Fruit fly (Drosophila melanogaster) whole organism, embryonic: ENCODE data around the gene CG10300.

ENCODE experiments used
- BEAF-32 ChIP-seq: fragments of 200-800 bp; sonication (Bioruptor generic); optimal IDR thresholded peaks from 3 replicates; lab custom pipeline; 2017; ENCODE audit warnings: missing biosample characterization, missing genetic modification characterization, mild to moderate bottlenecking, moderate library complexity, missing genetic modification reagents
- Bdp1 ChIP-seq: fragments of 200-800 bp; sonication (Bioruptor generic); optimal IDR thresholded peaks from 3 replicates; lab custom pipeline; 2016; ENCODE audit warnings: missing biosample characterization, missing genetic modification characterization
- CG10565 ChIP-seq: fragments of 200-800 bp; sonication (Bioruptor generic); optimal IDR thresholded peaks from 3 replicates; lab custom pipeline; 2016; ENCODE audit warnings: missing biosample characterization, mild to moderate bottlenecking, missing genetic modification characterization
- CG11696 ChIP-seq: fragments of 200-800 bp; sonication (Bioruptor generic); IDR thresholded peaks from 2 replicates; pipeline ENCODE4 v1.3.6; 2022; ENCODE audit warnings: missing biosample characterization, missing genetic modification characterization
- CG12155 ChIP-seq: fragments of 200-800 bp; sonication (Bioruptor generic); optimal IDR thresholded peaks from 3 replicates; lab custom pipeline; 2016; ENCODE audit warnings: missing biosample characterization, missing genetic modification characterization
- CG14441 ChIP-seq: fragments of 200-800 bp; sonication (Bioruptor generic); IDR thresholded peaks from 2 replicates; pipeline ENCODE4 v1.3.6; 2022; ENCODE audit warnings: missing biosample characterization, missing genetic modification characterization
- CG17385 ChIP-seq: fragments of 200-800 bp; sonication (Bioruptor generic); optimal IDR thresholded peaks from 3 replicates; lab custom pipeline; 2018; ENCODE audit warnings: missing biosample characterization, mild to moderate bottlenecking, missing genetic modification characterization
- CG17802 ChIP-seq: fragments of 200-800 bp; sonication (Bioruptor generic); optimal IDR thresholded peaks from 2 replicates; lab custom pipeline; 2018; ENCODE audit warnings: missing biosample characterization, mild to moderate bottlenecking, missing genetic modification characterization, moderate library complexity
- CG31388 ChIP-seq: fragments of 200-800 bp; sonication (Bioruptor generic); optimal IDR thresholded peaks from 2 replicates; lab custom pipeline; 2016; ENCODE audit warnings: missing biosample characterization, missing genetic modification characterization
- CG3163 ChIP-seq: fragments of 200-800 bp; sonication (Bioruptor generic); optimal IDR thresholded peaks from 3 replicates; lab custom pipeline; 2016; ENCODE audit warnings: missing biosample characterization, missing genetic modification characterization
- CG34422 ChIP-seq: fragments of 200-800 bp; sonication (Bioruptor generic); IDR thresholded peaks from 3 replicates; pipeline ENCODE4 v1.3.6; 2022; ENCODE audit warnings: missing biosample characterization, missing genetic modification characterization
- CG3726 ChIP-seq: fragments of 200-800 bp; sonication (Bioruptor generic); IDR thresholded peaks from 3 replicates; pipeline ENCODE4, ENCODE4 v1.3.6; 2022; ENCODE audit warnings: missing biosample characterization, missing genetic modification characterization
- CG6175 ChIP-seq: fragments of 200-800 bp; sonication (Bioruptor generic); IDR thresholded peaks from 3 replicates; pipeline ENCODE4 v1.3.6; 2022; ENCODE audit warnings: missing biosample characterization, missing genetic modification characterization
- CG6272 ChIP-seq: fragments of 200-800 bp; sonication (Bioruptor generic); IDR thresholded peaks from 2 replicates; pipeline ENCODE4 v1.3.6; 2022; ENCODE audit warnings: missing biosample characterization, missing genetic modification characterization
- CG8944 ChIP-seq: fragments of 200-800 bp; sonication (Bioruptor generic); optimal IDR thresholded peaks from 3 replicates; lab custom pipeline; 2016; ENCODE audit warnings: missing biosample characterization, missing genetic modification characterization
- CG9609 ChIP-seq: fragments of 200-800 bp; sonication (Bioruptor generic); optimal IDR thresholded peaks from 3 replicates; lab custom pipeline; 2016; ENCODE audit warnings: missing biosample characterization, missing genetic modification characterization
- CG9797 ChIP-seq: fragments of 200-800 bp; sonication (Bioruptor generic); optimal IDR thresholded peaks from 3 replicates; lab custom pipeline; 2018; ENCODE audit warnings: missing biosample characterization, mild to moderate bottlenecking, missing genetic modification characterization
- CG9932 ChIP-seq: fragments of 200-800 bp; sonication (Bioruptor generic); IDR thresholded peaks from 2 replicates; pipeline ENCODE4 v1.3.6; 2022; ENCODE audit warnings: missing biosample characterization, missing genetic modification characterization
- Dfd ChIP-seq, 2 experiments: fragments of >200 bp; optimal IDR thresholded peaks; 2 replicates each; lab custom pipeline; 2017; ENCODE audit warnings: missing biosample characterization in 2 of 2, missing genetic modification characterization in 2 of 2
- E2f2 ChIP-seq: fragments of 200-800 bp; sonication (Bioruptor generic); IDR thresholded peaks from 2 replicates; pipeline ENCODE4 v1.3.6; 2022; ENCODE audit warnings: missing biosample characterization, missing genetic modification characterization
- Fer2 ChIP-seq: fragments of 200-800 bp; sonication (Bioruptor generic); optimal IDR thresholded peaks from 2 replicates; lab custom pipeline; 2018; ENCODE audit warnings: missing biosample characterization, mild to moderate bottlenecking, missing genetic modification characterization, moderate library complexity
- Hmr ChIP-seq: fragments of 200-800 bp; sonication (Bioruptor generic); optimal IDR thresholded peaks from 3 replicates; lab custom pipeline; 2017; ENCODE audit warnings: mild to moderate bottlenecking, missing biosample characterization, missing genetic modification reagents, missing genetic modification characterization
- Lpt ChIP-seq: fragments of >200 bp; optimal IDR thresholded peaks from 2 replicates; lab custom pipeline; 2018; ENCODE audit warnings: missing biosample characterization, missing genetic modification characterization
- MTF-1 ChIP-seq: fragments of 200-800 bp; sonication (Bioruptor generic); optimal IDR thresholded peaks from 2 replicates; lab custom pipeline; 2018; ENCODE audit warnings: missing biosample characterization, mild to moderate bottlenecking, missing genetic modification characterization, borderline replicate concordance
- Mad ChIP-seq: fragments of 200-800 bp; sonication (Bioruptor generic); optimal IDR thresholded peaks from 2 replicates; lab custom pipeline; 2016; ENCODE audit warnings: missing biosample characterization, missing genetic modification characterization
- Meics ChIP-seq: fragments of 200-800 bp; sonication (Bioruptor generic); optimal IDR thresholded peaks from 2 replicates; lab custom pipeline; 2017; ENCODE audit warnings: missing biosample characterization, mild to moderate bottlenecking, missing genetic modification characterization
- Myb ChIP-seq: fragments of 200-800 bp; sonication (Bioruptor generic); optimal IDR thresholded peaks from 2 replicates; lab custom pipeline; 2016; ENCODE audit warnings: missing biosample characterization, missing genetic modification characterization
- Pdp1 ChIP-seq, 2 experiments: fragments of 200-800 bp; sonication (Bioruptor generic); optimal IDR thresholded peaks; 3 replicates each; lab custom pipeline; 2016; ENCODE audit warnings: missing biosample characterization in 2 of 2, missing genetic modification characterization in 2 of 2, mild to moderate bottlenecking in 1 of 2, moderate library complexity in 1 of 2
- Side ChIP-seq: fragments of 200-800 bp; sonication (Bioruptor generic); optimal IDR thresholded peaks from 2 replicates; lab custom pipeline; 2016; ENCODE audit warnings: missing biosample characterization, missing genetic modification characterization
- dimm ChIP-seq: fragments of 200-800 bp; sonication (Bioruptor generic); IDR thresholded peaks from 2 replicates; pipeline ENCODE4 v1.3.6; 2022; ENCODE audit warnings: missing biosample characterization, missing genetic modification characterization
- dmrt11E ChIP-seq: fragments of 200-800 bp; sonication (Bioruptor generic); optimal IDR thresholded peaks from 3 replicates; lab custom pipeline; 2018; ENCODE audit warnings: missing biosample characterization, mild to moderate bottlenecking, missing genetic modification characterization, moderate library complexity
- fd96Cb ChIP-seq: fragments of 200-800 bp; sonication (Bioruptor generic); optimal IDR thresholded peaks from 2 replicates; lab custom pipeline; 2018; ENCODE audit warnings: missing biosample characterization, mild to moderate bottlenecking, missing genetic modification characterization, moderate library complexity
- gem ChIP-seq: fragments of 200-800 bp; sonication (Bioruptor generic); optimal IDR thresholded peaks from 2 replicates; lab custom pipeline; 2019; ENCODE audit warnings: missing biosample characterization, mild to moderate bottlenecking, missing genetic modification characterization, moderate library complexity
- gfzf ChIP-seq: fragments of 200-800 bp; sonication (Bioruptor generic); optimal IDR thresholded peaks from 2 replicates; lab custom pipeline; 2016; ENCODE audit warnings: missing biosample characterization, mild to moderate bottlenecking, missing genetic modification characterization, moderate library complexity
- hkb ChIP-seq, 2 experiments: fragments of 200-800 bp in 1 of 2; fragments of >200 bp in 1 of 2; sonication (Bioruptor generic) in 1 of 2; IDR thresholded peaks in 1 of 2; optimal IDR thresholded peaks in 1 of 2; 2 replicates each; pipeline versions ENCODE4 v1.3.6 to Lab custom; 2017 to 2022; ENCODE audit warnings: missing biosample characterization in 1 of 2, missing genetic modification characterization in 1 of 2
- lov ChIP-seq, 2 experiments: fragments of 200-800 bp in 1 of 2; fragments of >200 bp in 1 of 2; sonication (Bioruptor generic) in 1 of 2; IDR thresholded peaks in 1 of 2; optimal IDR thresholded peaks in 1 of 2; 2 replicates in 1 of 2; 3 replicates in 1 of 2; pipeline versions ENCODE4 v1.3.6 to Lab custom; 2017 to 2022; ENCODE audit warnings: missing biosample characterization in 1 of 2, missing genetic modification characterization in 1 of 2
- nau ChIP-seq: fragments of 200-800 bp; sonication (Bioruptor generic); optimal IDR thresholded peaks from 3 replicates; lab custom pipeline; 2017; ENCODE audit warnings: missing biosample characterization, mild to moderate bottlenecking, missing genetic modification characterization, missing genetic modification reagents
- pan ChIP-seq, 4 experiments: fragments of >200 bp in 3 of 4; fragments of 200-800 bp in 1 of 4; sonication (Bioruptor generic) in 1 of 4; optimal IDR thresholded peaks in 3 of 4; IDR thresholded peaks in 1 of 4; 2 replicates each; pipeline versions ENCODE4 v1.3.6 to Lab custom; 2017 to 2022; ENCODE audit warnings: missing biosample characterization in 2 of 4, missing genetic modification characterization in 2 of 4, mixed read lengths in 1 of 4
- peb ChIP-seq: fragments of 200-800 bp; sonication (Bioruptor generic); IDR thresholded peaks from 2 replicates; pipeline ENCODE4 v1.3.6; 2022; ENCODE audit warnings: missing biosample characterization, missing genetic modification characterization
- pita ChIP-seq: fragments of 200-800 bp; sonication (Bioruptor generic); optimal IDR thresholded peaks from 2 replicates; lab custom pipeline; 2017; ENCODE audit warnings: missing biosample characterization, mild to moderate bottlenecking, missing genetic modification characterization
- prd ChIP-seq, 3 experiments: fragments of >200 bp in 2 of 3; fragments of 200-800 bp in 1 of 3; sonication (Bioruptor generic) in 1 of 3; optimal IDR thresholded peaks in 2 of 3; IDR thresholded peaks in 1 of 3; 2 replicates in 2 of 3; 3 replicates in 1 of 3; pipeline versions ENCODE4 v1.3.6 to Lab custom; 2017 to 2022; ENCODE audit warnings: missing biosample characterization in 1 of 3, missing genetic modification characterization in 1 of 3
- schlank ChIP-seq: fragments of 200-800 bp; sonication (Bioruptor generic); optimal IDR thresholded peaks from 2 replicates; lab custom pipeline; 2018; ENCODE audit warnings: missing biosample characterization, mild to moderate bottlenecking, missing genetic modification characterization
- sens ChIP-seq: fragments of 200-800 bp; sonication (Bioruptor generic); peaks from one replicate; lab custom pipeline; 2016; ENCODE audit warnings: missing biosample characterization, missing genetic modification characterization
- slbo ChIP-seq: fragments of 200-800 bp; sonication (Bioruptor generic); IDR thresholded peaks from 2 replicates; pipeline ENCODE4 v1.3.6; 2022; ENCODE audit warnings: missing biosample characterization, missing genetic modification characterization
- stwl ChIP-seq: fragments of 200-800 bp; sonication (Bioruptor generic); optimal IDR thresholded peaks from 3 replicates; lab custom pipeline; 2018; ENCODE audit warnings: missing biosample characterization, mild to moderate bottlenecking, missing genetic modification characterization, moderate library complexity
- tin ChIP-seq: fragments of 200-800 bp; sonication (Bioruptor generic); optimal IDR thresholded peaks from 3 replicates; lab custom pipeline; 2016; ENCODE audit warnings: missing biosample characterization, missing genetic modification characterization
- toy ChIP-seq: fragments of 200-800 bp; sonication (Bioruptor generic); IDR thresholded peaks from 2 replicates; pipeline ENCODE4 v1.3.6; 2022; ENCODE audit warnings: missing biosample characterization, missing genetic modification characterization
- usp ChIP-seq: fragments of >200 bp; optimal IDR thresholded peaks from 2 replicates; lab custom pipeline; 2017; ENCODE audit warnings: missing biosample characterization, missing genetic modification characterization
- zen ChIP-seq: fragments of 200-800 bp; sonication (Bioruptor generic); optimal IDR thresholded peaks from 3 replicates; lab custom pipeline; 2018; ENCODE audit warnings: missing biosample characterization, mild to moderate bottlenecking, missing genetic modification characterization, moderate library complexity
- zf30C ChIP-seq: fragments of 200-800 bp; sonication (Bioruptor generic); optimal IDR thresholded peaks from 3 replicates; lab custom pipeline; 2018; ENCODE audit warnings: missing biosample characterization, mild to moderate bottlenecking, missing genetic modification characterization

The CG10300 gene

dm6 chr3R:23721936-23722335, 10.6 kb downstream of the CG10300 start (continued):
- no peak for TF ChIP-seq gfzf (GFP tag; lab: Kevin White, UChicago)
- TF ChIP-seq CG6272 (GFP tag; lab: Robert Waterston, UW), result no peak
- peak; percentile 64 for TF ChIP-seq zen (tag; lab: Kevin White, UChicago)
- TF ChIP-seq CG8944 (GFP tag; lab: Kevin White, UChicago), result no peak
- TF ChIP-seq Bdp1 (GFP tag; lab: Kevin White, UChicago), result no peak
- no peak for TF ChIP-seq toy
- TF ChIP-seq CG12155 (GFP tag; lab: Kevin White, UChicago), result peak; percentile 1
- no peak for TF ChIP-seq tin (GFP tag; lab: Kevin White, UChicago)
- no peak for TF ChIP-seq CG11696
- no peak for TF ChIP-seq Lpt
- no peak for TF ChIP-seq hkb (optimal IDR thresholded peaks at IDR 0.05; lab: Kevin White, UChicago)
- TF ChIP-seq hkb (GFP tag; IDR thresholded peaks at IDR 0.05; lab: Robert Waterston, UW), result no peak
- no peak for TF ChIP-seq zf30C (GFP tag; lab: Kevin White, UChicago)
- TF ChIP-seq CG17385 (GFP tag; lab: Kevin White, UChicago), result no peak
- TF ChIP-seq CG31388, result no peak
- TF ChIP-seq prd (optimal IDR thresholded peaks at IDR 0.05; lab: Kevin White, UChicago), result no peak
- no peak for TF ChIP-seq prd (GFP tag; IDR thresholded peaks at IDR 0.05; lab: Robert Waterston, UW)
- TF ChIP-seq CG9932 (GFP tag; lab: Robert Waterston, UW), result peak; percentile 50
- TF ChIP-seq CG9609, result no peak
- no peak for TF ChIP-seq peb
- TF ChIP-seq Myb, result peak; percentile 70
- TF ChIP-seq MTF-1 (GFP tag; lab: Kevin White, UChicago), result no peak
- peak; percentile 17 for TF ChIP-seq pita (GFP tag; lab: Kevin White, UChicago)
- TF ChIP-seq dimm (GFP tag; lab: Robert Waterston, UW), result no peak
- peak; percentile 56 for TF ChIP-seq gem (tag; lab: Kevin White, UChicago)
- peak; percentile 90 for TF ChIP-seq E2f2 (GFP tag; lab: Robert Waterston, UW)
- TF ChIP-seq CG3163 (GFP tag; lab: Kevin White, UChicago), result no peak
- no peak for TF ChIP-seq Mad
- TF ChIP-seq usp, result no peak
- no peak for TF ChIP-seq dmrt11E (tag; lab: Kevin White, UChicago)
- no peak for TF ChIP-seq sens (GFP tag; lab: Kevin White, UChicago)
- TF ChIP-seq BEAF-32 (GFP tag; lab: Kevin White, UChicago), result peak; percentile 2
- no peak for TF ChIP-seq CG10565 (GFP tag; lab: Kevin White, UChicago)
- no peak for TF ChIP-seq fd96Cb (tag; lab: Kevin White, UChicago)
- TF ChIP-seq CG3726, result no peak
- TF ChIP-seq pan (optimal IDR thresholded peaks at IDR 0.05; lab: Kevin White, UChicago), result no peak
- TF ChIP-seq pan (GFP tag; optimal IDR thresholded peaks at IDR 0.05 in 1 of 2, IDR thresholded peaks at IDR 0.05 in 1 of 2), result peak in 1 of 2 experiments; percentile 27
- TF ChIP-seq Pdp1 (GFP tag; optimal IDR thresholded peaks at IDR 0.05; lab: Kevin White, UChicago), result peak in 1 of 2 experiments; percentile 3
- TF ChIP-seq stwl (tag; lab: Kevin White, UChicago), result peak; percentile 77
- 0 out of 2 replicates have a peak, but pooled peaks have one; percentile 6 for TF ChIP-seq CG14441
- TF ChIP-seq CG6175, result no peak
- TF ChIP-seq CG9797, result no peak
- TF ChIP-seq CG34422, result no peak
- TF ChIP-seq slbo (GFP tag; lab: Robert Waterston, UW), result peak; percentile 56
- no peak for TF ChIP-seq Dfd (GFP tag; optimal IDR thresholded peaks at IDR 0.05; lab: Kevin White, UChicago)
- no peak for TF ChIP-seq CG17802 (tag; lab: Kevin White, UChicago)
- no peak for TF ChIP-seq Fer2 (tag; lab: Kevin White, UChicago)
- peak; percentile 76 for TF ChIP-seq Hmr (GFP tag; lab: Kevin White, UChicago)
- TF ChIP-seq Side (GFP tag; lab: Kevin White, UChicago), result no peak
- no peak for TF ChIP-seq lov (optimal IDR thresholded peaks at IDR 0.05; lab: Kevin White, UChicago)
- no peak for TF ChIP-seq lov (GFP tag; IDR thresholded peaks at IDR 0.05; lab: Robert Waterston, UW)
- TF ChIP-seq Meics (GFP tag; lab: Kevin White, UChicago), result peak; percentile 35
- no peak for TF ChIP-seq schlank (tag; lab: Kevin White, UChicago)
- no peak for TF ChIP-seq nau (GFP tag; lab: Kevin White, UChicago)
